Fruit fly (Drosophila melanogaster) whole organism, embryonic: ENCODE results near the gene CG33510.
A peak's percentile ranks its signal among the peaks of the same experiment; 100 is the strongest.

Experiments
- Ada2b ChIP-seq: fragments of 200-800 bp; sonication (Bioruptor generic); IDR thresholded peaks from 2 replicates; pipeline ENCODE4 v1.3.6; 2022; ENCODE audit warnings: missing biosample characterization, missing genetic modification characterization
- Atf-2 ChIP-seq: fragments of 200-800 bp; sonication (Bioruptor generic); optimal IDR thresholded peaks from 2 replicates; lab custom pipeline; 2016; ENCODE audit warnings: missing biosample characterization, missing genetic modification characterization
- Atf6 ChIP-seq: fragments of 200-800 bp; sonication (Bioruptor generic); IDR thresholded peaks from 2 replicates; pipeline ENCODE4 v1.3.6; 2022; ENCODE audit warnings: missing biosample characterization, missing genetic modification characterization
- BEAF-32 ChIP-seq: fragments of 200-800 bp; sonication (Bioruptor generic); optimal IDR thresholded peaks from 3 replicates; lab custom pipeline; 2017; ENCODE audit warnings: missing biosample characterization, missing genetic modification characterization, mild to moderate bottlenecking, moderate library complexity, missing genetic modification reagents
- CG1024 ChIP-seq: fragments of 200-800 bp; sonication (Bioruptor generic); IDR thresholded peaks from 2 replicates; pipeline ENCODE4 v1.3.6; 2022; ENCODE audit warnings: missing biosample characterization, missing genetic modification characterization
- CG10274 ChIP-seq: fragments of 200-800 bp; sonication (Bioruptor generic); optimal IDR thresholded peaks from 3 replicates; lab custom pipeline; 2017; ENCODE audit warnings: missing biosample characterization, mild to moderate bottlenecking, missing genetic modification characterization
- CG10366 ChIP-seq: fragments of 200-800 bp; sonication (Bioruptor generic); IDR thresholded peaks from 2 replicates; pipeline ENCODE4 v1.3.6; 2022; ENCODE audit warnings: missing biosample characterization, missing genetic modification characterization
- CG11456 ChIP-seq: fragments of 200-800 bp; sonication (Bioruptor generic); IDR thresholded peaks from 3 replicates; pipeline ENCODE4 v1.3.6; 2022; ENCODE audit warnings: missing biosample characterization, missing genetic modification characterization
- CG11696 ChIP-seq: fragments of 200-800 bp; sonication (Bioruptor generic); IDR thresholded peaks from 2 replicates; pipeline ENCODE4 v1.3.6; 2022; ENCODE audit warnings: missing biosample characterization, missing genetic modification characterization
- CG12155 ChIP-seq: fragments of 200-800 bp; sonication (Bioruptor generic); optimal IDR thresholded peaks from 3 replicates; lab custom pipeline; 2016; ENCODE audit warnings: missing biosample characterization, missing genetic modification characterization
- CG12942 ChIP-seq: fragments of 200-800 bp; sonication (Bioruptor generic); optimal IDR thresholded peaks from 3 replicates; lab custom pipeline; 2016; ENCODE audit warnings: missing biosample characterization, missing genetic modification characterization
- CG14014 ChIP-seq: fragments of 200-800 bp; sonication (Bioruptor generic); IDR thresholded peaks from 2 replicates; pipeline ENCODE4 v1.3.6; 2022; ENCODE audit warnings: missing biosample characterization, missing genetic modification characterization
- CG15073 ChIP-seq: fragments of 200-800 bp; sonication (Bioruptor generic); optimal IDR thresholded peaks from 2 replicates; lab custom pipeline; 2016; ENCODE audit warnings: missing biosample characterization, missing genetic modification characterization
- CG1647 ChIP-seq: fragments of 200-800 bp; sonication (Bioruptor generic); optimal IDR thresholded peaks from 3 replicates; lab custom pipeline; 2016; ENCODE audit warnings: missing biosample characterization, missing genetic modification characterization
- CG18011 ChIP-seq: fragments of 200-800 bp; sonication (Bioruptor generic); optimal IDR thresholded peaks from 2 replicates; lab custom pipeline; 2017; ENCODE audit warnings: missing biosample characterization, missing genetic modification characterization, mild to moderate bottlenecking, moderate library complexity, missing genotype
- CG18262 ChIP-seq: fragments of 200-800 bp; optimal IDR thresholded peaks from 3 replicates; lab custom pipeline; 2019; ENCODE audit warnings: missing biosample characterization, mild to moderate bottlenecking, missing genetic modification characterization, moderate library complexity
- CG3847 ChIP-seq: fragments of 200-800 bp; sonication (Bioruptor generic); IDR thresholded peaks from 2 replicates; pipeline ENCODE4 v1.3.6; 2022; ENCODE audit warnings: missing biosample characterization, missing genetic modification characterization
- CG7839 ChIP-seq: fragments of 200-800 bp; sonication (Bioruptor generic); optimal IDR thresholded peaks from 3 replicates; lab custom pipeline; 2018; ENCODE audit warnings: missing biosample characterization, mild to moderate bottlenecking, missing genetic modification characterization, moderate library complexity
- CG8478 ChIP-seq: fragments of >200 bp; optimal IDR thresholded peaks from 2 replicates; lab custom pipeline; 2018
- CG9932 ChIP-seq: fragments of 200-800 bp; sonication (Bioruptor generic); IDR thresholded peaks from 2 replicates; pipeline ENCODE4 v1.3.6; 2022; ENCODE audit warnings: missing biosample characterization, missing genetic modification characterization
- CoRest ChIP-seq: fragments of 200-800 bp; sonication (Bioruptor generic); optimal IDR thresholded peaks from 3 replicates; lab custom pipeline; 2018; ENCODE audit warnings: missing biosample characterization, mild to moderate bottlenecking, missing genetic modification characterization, moderate library complexity
- D ChIP-seq, 2 experiments: fragments of 200-800 bp in 1 of 2; fragments of >200 bp in 1 of 2; sonication (Bioruptor generic) in 1 of 2; optimal IDR thresholded peaks; 2 replicates in 1 of 2; 3 replicates in 1 of 2; lab custom pipeline; 2017; ENCODE audit warnings: mild to moderate bottlenecking in 1 of 2, missing biosample characterization in 1 of 2, missing genetic modification characterization in 1 of 2, missing genetic modification reagents in 1 of 2
- Dbx ChIP-seq: fragments of 200-800 bp; sonication (Bioruptor generic); IDR thresholded peaks from 3 replicates; pipeline ENCODE4 v1.3.6; 2022; ENCODE audit warnings: missing biosample characterization, missing genetic modification characterization
- Dek ChIP-seq: fragments of 200-800 bp; sonication (Bioruptor generic); optimal IDR thresholded peaks from 3 replicates; lab custom pipeline; 2019; ENCODE audit warnings: missing biosample characterization, mild to moderate bottlenecking, missing genetic modification characterization, moderate library complexity
- ERR ChIP-seq: fragments of 200-800 bp; sonication (Bioruptor generic); optimal IDR thresholded peaks from 2 replicates; lab custom pipeline; 2016; ENCODE audit warnings: missing biosample characterization, missing genetic modification characterization
- GATAe ChIP-seq: fragments of 200-800 bp; sonication (Bioruptor generic); conservative IDR thresholded peaks from 2 replicates; pipeline ENCODE4 v1.3.6; 2022; ENCODE audit warnings: missing biosample characterization, missing genetic modification characterization
- Gug ChIP-seq: fragments of 200-800 bp; sonication (Bioruptor generic); IDR thresholded peaks from 4 replicates; pipeline ENCODE4 v1.3.6; 2022; ENCODE audit warnings: missing biosample characterization, missing genetic modification characterization
- H2.0 ChIP-seq: fragments of 200-800 bp; sonication (Bioruptor generic); IDR thresholded peaks from 2 replicates; pipeline ENCODE4 v1.3.6; 2022; ENCODE audit warnings: missing biosample characterization, missing genetic modification characterization
- Hmx ChIP-seq: fragments of 200-800 bp; sonication (Bioruptor generic); optimal IDR thresholded peaks from 2 replicates; lab custom pipeline; 2016; ENCODE audit warnings: missing biosample characterization, missing genetic modification characterization
- Hr39 ChIP-seq: fragments of >200 bp; optimal IDR thresholded peaks from 2 replicates; lab custom pipeline; 2017
- Hr51 ChIP-seq, 2 experiments: fragments of 200-800 bp; sonication (Bioruptor generic); optimal IDR thresholded peaks; 2 replicates in 1 of 2; 3 replicates in 1 of 2; lab custom pipeline; 2016 to 2018; ENCODE audit warnings: missing biosample characterization in 2 of 2, missing genetic modification characterization in 2 of 2, mild to moderate bottlenecking in 1 of 2, moderate library complexity in 1 of 2
- Myb ChIP-seq: fragments of 200-800 bp; sonication (Bioruptor generic); optimal IDR thresholded peaks from 2 replicates; lab custom pipeline; 2016; ENCODE audit warnings: missing biosample characterization, missing genetic modification characterization
- Neu2 ChIP-seq: fragments of 200-800 bp; sonication (Bioruptor generic); optimal IDR thresholded peaks from 3 replicates; lab custom pipeline; 2016; ENCODE audit warnings: missing biosample characterization, missing genetic modification characterization, borderline replicate concordance
- Oli ChIP-seq: fragments of 200-800 bp; sonication (Bioruptor generic); optimal IDR thresholded peaks from 2 replicates; lab custom pipeline; 2018; ENCODE audit warnings: missing biosample characterization, mild to moderate bottlenecking, missing genetic modification characterization, moderate library complexity
- Rfx ChIP-seq: fragments of 200-800 bp; sonication (Bioruptor generic); IDR thresholded peaks from 2 replicates; pipeline ENCODE4 v1.3.6; 2022; ENCODE audit warnings: missing biosample characterization, missing genetic modification characterization
- Tbp ChIP-seq: fragments of >200 bp; optimal IDR thresholded peaks from 2 replicates; lab custom pipeline; 2018; ENCODE audit warnings: missing biosample characterization, missing genetic modification characterization
- Usf ChIP-seq: fragments of 200-800 bp; sonication (Bioruptor generic); optimal IDR thresholded peaks from 2 replicates; lab custom pipeline; 2017; ENCODE audit warnings: missing genotype, missing biosample characterization, missing genetic modification characterization
- bowl ChIP-seq: fragments of 200-800 bp; sonication (Bioruptor generic); IDR thresholded peaks from 2 replicates; pipeline ENCODE4 v1.3.6; 2022; ENCODE audit warnings: missing biosample characterization, missing genetic modification characterization
- cad ChIP-seq: fragments of >200 bp; optimal IDR thresholded peaks from 2 replicates; lab custom pipeline; 2017; ENCODE audit warnings: missing biosample characterization, missing genetic modification characterization
- cato ChIP-seq: fragments of 200-800 bp; sonication (Bioruptor generic); optimal IDR thresholded peaks from 2 replicates; lab custom pipeline; 2016; ENCODE audit warnings: missing biosample characterization, missing genetic modification characterization, borderline replicate concordance
- disco-r ChIP-seq: fragments of 200-800 bp; sonication (Bioruptor generic); optimal IDR thresholded peaks from 2 replicates; lab custom pipeline; 2016; ENCODE audit warnings: missing biosample characterization, missing genetic modification characterization
- ems ChIP-seq: fragments of 200-800 bp; sonication (Bioruptor generic); optimal IDR thresholded peaks from 3 replicates; lab custom pipeline; 2016; ENCODE audit warnings: missing biosample characterization, missing genetic modification characterization
- fru ChIP-seq: fragments of >200 bp; optimal IDR thresholded peaks from 2 replicates; lab custom pipeline; 2017
- gem ChIP-seq: fragments of 200-800 bp; sonication (Bioruptor generic); optimal IDR thresholded peaks from 2 replicates; lab custom pipeline; 2019; ENCODE audit warnings: missing biosample characterization, mild to moderate bottlenecking, missing genetic modification characterization, moderate library complexity
- ind ChIP-seq: fragments of 200-800 bp; sonication (Bioruptor generic); optimal IDR thresholded peaks from 3 replicates; lab custom pipeline; 2016; ENCODE audit warnings: missing biosample characterization, missing genetic modification characterization
- lilli ChIP-seq: fragments of 200-800 bp; sonication (Bioruptor generic); optimal IDR thresholded peaks from 3 replicates; lab custom pipeline; 2016; ENCODE audit warnings: missing biosample characterization, missing genetic modification characterization
- luna ChIP-seq: fragments of 200-800 bp; sonication (Bioruptor generic); optimal IDR thresholded peaks from 2 replicates; lab custom pipeline; 2016; ENCODE audit warnings: missing biosample characterization, missing genetic modification characterization
- oc ChIP-seq: fragments of 200-800 bp; sonication (Bioruptor generic); optimal IDR thresholded peaks from 2 replicates; lab custom pipeline; 2018; ENCODE audit warnings: missing biosample characterization, mild to moderate bottlenecking, missing genetic modification characterization, moderate library complexity
- otp ChIP-seq: fragments of 200-800 bp; sonication (Bioruptor generic); IDR thresholded peaks from 3 replicates; pipeline ENCODE4, ENCODE4 v1.3.6; 2022; ENCODE audit warnings: missing biosample characterization, missing genetic modification characterization
- pzg ChIP-seq: fragments of 200-800 bp; sonication (Bioruptor generic); optimal IDR thresholded peaks from 3 replicates; lab custom pipeline; 2018; ENCODE audit warnings: missing biosample characterization, mild to moderate bottlenecking, missing genetic modification characterization, moderate library complexity
- repo ChIP-seq: fragments of 200-800 bp; sonication (Bioruptor generic); optimal IDR thresholded peaks from 2 replicates; lab custom pipeline; 2016; ENCODE audit warnings: missing biosample characterization, missing genetic modification characterization
- slp2 ChIP-seq: fragments of 200-800 bp; sonication (Bioruptor generic); optimal IDR thresholded peaks from 2 replicates; lab custom pipeline; 2016; ENCODE audit warnings: missing biosample characterization, missing genetic modification characterization
- tio ChIP-seq: fragments of 200-800 bp; sonication (Bioruptor generic); optimal IDR thresholded peaks from 2 replicates; lab custom pipeline; 2017; ENCODE audit warnings: missing biosample characterization, missing genetic modification characterization, inconsistent platforms

The CG33510 gene

dm6 chr2L:21071435-21071834 lies 12.7 kb downstream of the CG33510 start, which contains the start of gene CG9265 (continued):
- TF ChIP-seq Atf-2 (GFP tag; lab: Kevin White, UChicago) (no peak), CG1024 (no peak), lilli (peak; percentile 9), CG12942 (GFP tag; lab: Kevin White, UChicago) (no peak), ind (GFP tag; lab: Kevin White, UChicago) (peak; percentile 16), cato (GFP tag; lab: Kevin White, UChicago) (no peak), CG10366 (GFP tag; lab: Robert Waterston, UW) (no peak), cad (GFP tag; lab: Kevin White, UChicago) (no peak), bowl (no peak), CG12155 (GFP tag; lab: Kevin White, UChicago) (peak; percentile 10), ERR (no peak), oc (tag; lab: Kevin White, UChicago) (no peak), BEAF-32 (GFP tag; lab: Kevin White, UChicago) (peak; percentile 22), CG9932 (peak; percentile 36; the same call in 1 of the 2 replicates), CG18262 (tag; lab: Kevin White, UChicago) (no peak), CG15073 (no peak), tio (GFP tag; lab: Kevin White, UChicago) (no peak), Hmx (GFP tag; lab: Kevin White, UChicago) (no peak), fru (no peak), CG11456 (no peak), CoRest (tag; lab: Kevin White, UChicago) (no peak), CG18011 (GFP tag; lab: Kevin White, UChicago) (no peak), Neu2 (no peak), Gug (no peak), D (optimal IDR thresholded peaks at IDR 0.05; lab: Kevin White, UChicago) (no peak), D (GFP tag; optimal IDR thresholded peaks at IDR 0.05; lab: Kevin White, UChicago) (no peak), Dbx (GFP tag; lab: Robert Waterston, UW) (0 out of 3 replicates have a peak, but pooled peaks have one; percentile 25), otp (GFP tag; lab: Robert Waterston, UW) (no peak), Rfx (GFP tag; lab: Robert Waterston, UW) (peak; percentile 42), Dek (tag; lab: Kevin White, UChicago) (no peak), Hr39 (lab: Kevin White, UChicago) (no peak), CG8478 (lab: Kevin White, UChicago) (no peak), disco-r (no peak), Atf6 (GFP tag; lab: Robert Waterston, UW) (no peak), H2.0 (no peak), Oli (tag; lab: Kevin White, UChicago) (no peak), Hr51 (GFP tag; optimal IDR thresholded peaks at IDR 0.05; lab: Kevin White, UChicago) (peak in 1 of 2 experiments; percentile 3), Tbp (GFP tag; lab: Kevin White, UChicago) (no peak), luna (GFP tag; lab: Kevin White, UChicago) (no peak), CG7839 (tag; lab: Kevin White, UChicago) (no peak), CG10274 (no peak), CG11696 (GFP tag; lab: Robert Waterston, UW) (no peak), repo (GFP tag; lab: Kevin White, UChicago) (no peak), pzg (GFP tag; lab: Kevin White, UChicago) (peak; percentile 21), CG3847 (no peak), Myb (GFP tag; lab: Kevin White, UChicago) (peak; percentile 20), CG1647 (no peak), Usf (GFP tag; lab: Kevin White, UChicago) (no peak), ems (GFP tag; lab: Kevin White, UChicago) (peak; percentile 0), GATAe (GFP tag; lab: Robert Waterston, UW) (no peak), Ada2b (GFP tag; lab: Robert Waterston, UW) (peak; percentile 14; the same call in 1 of the 2 replicates), CG14014 (no peak), slp2 (GFP tag; lab: Kevin White, UChicago) (no peak), gem (tag; lab: Kevin White, UChicago) (peak; percentile 4)
